Comparison of ENCODE assay signal across 1 fruit fly cellular context in genomic region chr3L:2152730-2153129, dm6.
TF ChIP-seq lines count a peak whose summit lies in the region.

No protein-coding gene starts in this region.

TF ChIP-seq in whole organism, embryonic, 481 proteins besides CTCF, POLR2A, EP300 and RAD21 (continued from another document and continues in another):
- no peak for TF ChIP-seq NfI (GFP tag; optimal IDR thresholded peaks at IDR 0.05; lab: Kevin White, UChicago)
- TF ChIP-seq row (GFP tag; IDR thresholded peaks at IDR 0.05; lab: Robert Waterston, UW): peak; percentile 28; the same call in 2 of the 3 replicates
- TF ChIP-seq CG5180 (GFP tag; optimal IDR thresholded peaks at IDR 0.05; lab: Kevin White, UChicago): peak; percentile 9
- no peak for TF ChIP-seq tup (GFP tag; optimal IDR thresholded peaks at IDR 0.05; lab: Kevin White, UChicago)
- TF ChIP-seq CoRest (tag; optimal IDR thresholded peaks at IDR 0.05; lab: Kevin White, UChicago): no peak
- TF ChIP-seq mirr (GFP tag; optimal IDR thresholded peaks at IDR 0.05; lab: Kevin White, UChicago): no peak
- 0 out of 4 replicates have a peak, but pooled peaks have one; percentile 49 for TF ChIP-seq chinmo (GFP tag; IDR thresholded peaks at IDR 0.05; lab: Robert Waterston, UW; ENCODE audit: partially characterized antibody)
- TF ChIP-seq Neu2 (GFP tag; optimal IDR thresholded peaks at IDR 0.05; lab: Kevin White, UChicago; ENCODE audit: borderline replicate concordance): no peak
- TF ChIP-seq ATbp (GFP tag; optimal IDR thresholded peaks at IDR 0.05; lab: Kevin White, UChicago): no peak
- TF ChIP-seq cato (GFP tag; optimal IDR thresholded peaks at IDR 0.05; lab: Kevin White, UChicago; ENCODE audit: borderline replicate concordance): no peak
- TF ChIP-seq chif (GFP tag; optimal IDR thresholded peaks at IDR 0.05; lab: Kevin White, UChicago): no peak
- no peak for TF ChIP-seq CG30020 (tag; optimal IDR thresholded peaks at IDR 0.05; lab: Kevin White, UChicago)
- TF ChIP-seq CG6791 (GFP tag; IDR thresholded peaks at IDR 0.05; lab: Robert Waterston, UW; ENCODE audit: partially characterized antibody): no peak
- peak; percentile 23; the same call in 1 of the 2 replicates for TF ChIP-seq CG32532 (GFP tag; IDR thresholded peaks at IDR 0.05; lab: Robert Waterston, UW)
- no peak for TF ChIP-seq Nf-YC (tag; optimal IDR thresholded peaks at IDR 0.05; lab: Kevin White, UChicago)
- no peak for TF ChIP-seq CG17912 (GFP tag; optimal IDR thresholded peaks at IDR 0.05; lab: Kevin White, UChicago)
- no peak for TF ChIP-seq ara (GFP tag; IDR thresholded peaks at IDR 0.05; lab: Robert Waterston, UW)
- TF ChIP-seq CG14965 (GFP tag; optimal IDR thresholded peaks at IDR 0.05; lab: Kevin White, UChicago; ENCODE audit: borderline replicate concordance): no peak
- TF ChIP-seq NFAT (GFP tag; IDR thresholded peaks at IDR 0.05; lab: Robert Waterston, UW): peak; percentile 17; the same call in 1 of the 2 replicates
- no peak for TF ChIP-seq mld (GFP tag; IDR thresholded peaks at IDR 0.05; lab: Robert Waterston, UW; ENCODE audit: partially characterized antibody)
- TF ChIP-seq dpn (GFP tag; optimal IDR thresholded peaks at IDR 0.05; lab: Kevin White, UChicago): peak in 1 of 2 experiments; percentile 22
- no peak for TF ChIP-seq CG7745 (tag; optimal IDR thresholded peaks at IDR 0.05; lab: Kevin White, UChicago)
- TF ChIP-seq CG4730 (GFP tag; IDR thresholded peaks at IDR 0.05; lab: Robert Waterston, UW): no peak
- no peak for TF ChIP-seq CG34224 (GFP tag; IDR thresholded peaks at IDR 0.05; lab: Robert Waterston, UW; ENCODE audit: partially characterized antibody)
- TF ChIP-seq Sry-β (GFP tag; optimal IDR thresholded peaks at IDR 0.05; lab: Kevin White, UChicago): no peak
- TF ChIP-seq CG33557 (GFP tag; optimal IDR thresholded peaks at IDR 0.05; lab: Kevin White, UChicago): no peak
- no peak for TF ChIP-seq CHES-1-like (GFP tag; optimal IDR thresholded peaks at IDR 0.05; lab: Kevin White, UChicago)
- no peak for TF ChIP-seq slbo (GFP tag; IDR thresholded peaks at IDR 0.05; lab: Robert Waterston, UW)
- TF ChIP-seq CG12299 (tag; optimal IDR thresholded peaks at IDR 0.05; lab: Kevin White, UChicago): no peak
- TF ChIP-seq Ssrp (tag; optimal IDR thresholded peaks at IDR 0.05; lab: Kevin White, UChicago): no peak
- TF ChIP-seq seq (GFP tag; IDR thresholded peaks at IDR 0.05; lab: Robert Waterston, UW): no peak
- no peak for TF ChIP-seq pho (GFP tag; optimal IDR thresholded peaks at IDR 0.05; lab: Kevin White, UChicago)
- no peak for TF ChIP-seq fu2 (GFP tag; optimal IDR thresholded peaks at IDR 0.05; lab: Kevin White, UChicago)
- no peak for TF ChIP-seq CG10431 (GFP tag; optimal IDR thresholded peaks at IDR 0.05; lab: Kevin White, UChicago)
- TF ChIP-seq fd3F (GFP tag; optimal IDR thresholded peaks at IDR 0.05; lab: Kevin White, UChicago): no peak
- TF ChIP-seq CG13894 (tag; optimal IDR thresholded peaks at IDR 0.05; lab: Kevin White, UChicago): no peak
- peak; percentile 50; the same call in 1 of the 3 replicates for TF ChIP-seq ci (GFP tag; IDR thresholded peaks at IDR 0.05; lab: Robert Waterston, UW)
- TF ChIP-seq pum (GFP tag; optimal IDR thresholded peaks at IDR 0.05; lab: Kevin White, UChicago): no peak
- TF ChIP-seq H2.0 (GFP tag; IDR thresholded peaks at IDR 0.05; lab: Robert Waterston, UW): no peak
- no peak for TF ChIP-seq p53 (GFP tag; optimal IDR thresholded peaks at IDR 0.05; lab: Kevin White, UChicago)
- TF ChIP-seq z (GFP tag; IDR thresholded peaks at IDR 0.05; lab: Robert Waterston, UW): peak; percentile 69; the same call in 1 of the 3 replicates
- no peak for TF ChIP-seq exex (tag; optimal IDR thresholded peaks at IDR 0.05; lab: Kevin White, UChicago)
- TF ChIP-seq CG13123 (GFP tag; optimal IDR thresholded peaks at IDR 0.05; lab: Kevin White, UChicago): no peak
- no peak for TF ChIP-seq Gug (GFP tag; IDR thresholded peaks at IDR 0.05; lab: Robert Waterston, UW)
- TF ChIP-seq ap (GFP tag; IDR thresholded peaks at IDR 0.05; lab: Robert Waterston, UW): no peak
- no peak for TF ChIP-seq Hsf (GFP tag; optimal IDR thresholded peaks at IDR 0.05; lab: Kevin White, UChicago)
- TF ChIP-seq phol (tag; optimal IDR thresholded peaks at IDR 0.05; lab: Kevin White, UChicago): no peak
- no peak for TF ChIP-seq CG10267 (tag; optimal IDR thresholded peaks at IDR 0.05; lab: Kevin White, UChicago)
- TF ChIP-seq dmrt11E (tag; optimal IDR thresholded peaks at IDR 0.05; lab: Kevin White, UChicago): no peak
- no peak for TF ChIP-seq bab2 (GFP tag; optimal IDR thresholded peaks at IDR 0.05; lab: Kevin White, UChicago)
- TF ChIP-seq Jarid2 (GFP tag; optimal IDR thresholded peaks at IDR 0.05; lab: Kevin White, UChicago): no peak
- TF ChIP-seq MTF-1 (GFP tag; optimal IDR thresholded peaks at IDR 0.05; lab: Kevin White, UChicago; ENCODE audit: borderline replicate concordance): no peak
- no peak for TF ChIP-seq CG12236 (GFP tag; optimal IDR thresholded peaks at IDR 0.05; lab: Kevin White, UChicago)
- TF ChIP-seq bsh (GFP tag; optimal IDR thresholded peaks at IDR 0.05; lab: Kevin White, UChicago): peak in 1 of 2 experiments; percentile 6
- no peak for TF ChIP-seq CG11398 (GFP tag; optimal IDR thresholded peaks at IDR 0.05; lab: Kevin White, UChicago)
- no peak for TF ChIP-seq CG6854 (GFP tag; optimal IDR thresholded peaks at IDR 0.05; lab: Kevin White, UChicago)
- TF ChIP-seq Aef1 (GFP tag; IDR thresholded peaks at IDR 0.05; lab: Robert Waterston, UW): 0 out of 3 replicates have a peak, but pooled peaks have one; percentile 9
- no peak for TF ChIP-seq CG8089 (GFP tag; optimal IDR thresholded peaks at IDR 0.05; lab: Kevin White, UChicago)
- TF ChIP-seq Blimp-1 (GFP tag; optimal IDR thresholded peaks at IDR 0.05; lab: Kevin White, UChicago): peak; percentile 10
- TF ChIP-seq pfk (GFP tag; optimal IDR thresholded peaks at IDR 0.05; lab: Kevin White, UChicago): no peak
- no peak for TF ChIP-seq lov (optimal IDR thresholded peaks at IDR 0.05; lab: Kevin White, UChicago)
- TF ChIP-seq lov (GFP tag; IDR thresholded peaks at IDR 0.05; lab: Robert Waterston, UW): no peak
- TF ChIP-seq Dip2 (GFP tag; IDR thresholded peaks at IDR 0.05; lab: Robert Waterston, UW): no peak
- TF ChIP-seq Oaz (GFP tag; IDR thresholded peaks at IDR 0.05; lab: Robert Waterston, UW): no peak
- TF ChIP-seq CG4404 (GFP tag; IDR thresholded peaks at IDR 0.05; lab: Robert Waterston, UW): no peak
- no peak for TF ChIP-seq chm (GFP tag; IDR thresholded peaks at IDR 0.05; lab: Robert Waterston, UW)
- no peak for TF ChIP-seq ken (GFP tag; IDR thresholded peaks at IDR 0.05; lab: Robert Waterston, UW)
- no peak for TF ChIP-seq Poxn (GFP tag; IDR thresholded peaks at IDR 0.05; lab: Robert Waterston, UW)
- TF ChIP-seq CG14667 (GFP tag; IDR thresholded peaks at IDR 0.05; lab: Robert Waterston, UW): no peak
- peak; percentile 5; the same call in 1 of the 3 replicates for TF ChIP-seq dysf (GFP tag; IDR thresholded peaks at IDR 0.05; lab: Robert Waterston, UW)
- no peak for TF ChIP-seq Fer2 (tag; optimal IDR thresholded peaks at IDR 0.05; lab: Kevin White, UChicago)
- no peak for TF ChIP-seq her (GFP tag; optimal IDR thresholded peaks at IDR 0.05; lab: Kevin White, UChicago)
- no peak for TF ChIP-seq oc (tag; optimal IDR thresholded peaks at IDR 0.05; lab: Kevin White, UChicago)
- TF ChIP-seq CG18262 (tag; optimal IDR thresholded peaks at IDR 0.05; lab: Kevin White, UChicago): no peak
- TF ChIP-seq HmgD (GFP tag; optimal IDR thresholded peaks at IDR 0.05; lab: Kevin White, UChicago): no peak
- TF ChIP-seq CG3838 (GFP tag; optimal IDR thresholded peaks at IDR 0.05; lab: Kevin White, UChicago): no peak
- TF ChIP-seq hkb (optimal IDR thresholded peaks at IDR 0.05; lab: Kevin White, UChicago): no peak
- peak; percentile 39; the same call in 1 of the 2 replicates for TF ChIP-seq hkb (GFP tag; IDR thresholded peaks at IDR 0.05; lab: Robert Waterston, UW)
- no peak for TF ChIP-seq CG10321 (GFP tag; IDR thresholded peaks at IDR 0.05; lab: Robert Waterston, UW)
- no peak for TF ChIP-seq run (tag; optimal IDR thresholded peaks at IDR 0.05; lab: Kevin White, UChicago)
- no peak for TF ChIP-seq CG2116 (GFP tag; optimal IDR thresholded peaks at IDR 0.05; lab: Kevin White, UChicago)
- TF ChIP-seq CG2889 (GFP tag; IDR thresholded peaks at IDR 0.05; lab: Robert Waterston, UW): no peak
- no peak for TF ChIP-seq CrebB (tag; optimal IDR thresholded peaks at IDR 0.05; lab: Kevin White, UChicago)
- no peak for TF ChIP-seq Trl (optimal IDR thresholded peaks at IDR 0.05; lab: Kevin White, UChicago)
- no peak for TF ChIP-seq Trl (GFP tag; optimal IDR thresholded peaks at IDR 0.05; lab: Kevin White, UChicago)
- TF ChIP-seq pros (GFP tag; optimal IDR thresholded peaks at IDR 0.05; lab: Kevin White, UChicago): no peak
- TF ChIP-seq CG14860 (GFP tag; IDR thresholded peaks at IDR 0.05; lab: Robert Waterston, UW; ENCODE audit: partially characterized antibody): no peak
- no peak for TF ChIP-seq zfh2 (GFP tag; optimal IDR thresholded peaks at IDR 0.05; lab: Kevin White, UChicago)
- no peak for TF ChIP-seq tx (GFP tag; optimal IDR thresholded peaks at IDR 0.05; lab: Kevin White, UChicago)
- TF ChIP-seq CG2199 (GFP tag; IDR thresholded peaks at IDR 0.05; lab: Robert Waterston, UW): no peak
- TF ChIP-seq CG12391 (tag; optimal IDR thresholded peaks at IDR 0.05; lab: Kevin White, UChicago): no peak
- no peak for TF ChIP-seq unc-4 (GFP tag; IDR thresholded peaks at IDR 0.05; lab: Robert Waterston, UW; ENCODE audit: partially characterized antibody)
- TF ChIP-seq CG6254 (GFP tag; optimal IDR thresholded peaks at IDR 0.05; lab: Kevin White, UChicago): no peak
- no peak for TF ChIP-seq zen2 (GFP tag; IDR thresholded peaks at IDR 0.05; lab: Robert Waterston, UW; ENCODE audit: partially characterized antibody)
- no peak for TF ChIP-seq sna (GFP tag; IDR thresholded peaks at IDR 0.05; lab: Robert Waterston, UW; ENCODE audit: partially characterized antibody)
- TF ChIP-seq CG33213 (GFP tag; optimal IDR thresholded peaks at IDR 0.05; lab: Kevin White, UChicago): no peak
- no peak for TF ChIP-seq kni (GFP tag; optimal IDR thresholded peaks at IDR 0.05; lab: Kevin White, UChicago)
- TF ChIP-seq CG42726 (GFP tag; IDR thresholded peaks at IDR 0.05; lab: Robert Waterston, UW; ENCODE audit: partially characterized antibody): no peak
- no peak for TF ChIP-seq Mes4 (GFP tag; optimal IDR thresholded peaks at IDR 0.05; lab: Kevin White, UChicago)
- TF ChIP-seq Hmr (GFP tag; optimal IDR thresholded peaks at IDR 0.05; lab: Kevin White, UChicago): no peak
- no peak for TF ChIP-seq CkIIα-i1 (GFP tag; IDR thresholded peaks at IDR 0.05; lab: Robert Waterston, UW)
- TF ChIP-seq Med (GFP tag; lab: Kevin White, UChicago): peak; percentile 84
- peak; percentile 16; the same call in 1 of the 3 replicates for TF ChIP-seq otp (GFP tag; IDR thresholded peaks at IDR 0.05; lab: Robert Waterston, UW)
- TF ChIP-seq CG30403 (GFP tag; optimal IDR thresholded peaks at IDR 0.05; lab: Kevin White, UChicago): peak; percentile 2
- TF ChIP-seq cas (GFP tag; IDR thresholded peaks at IDR 0.05; lab: Robert Waterston, UW): no peak
- no peak for TF ChIP-seq CG8924 (tag; optimal IDR thresholded peaks at IDR 0.05; lab: Kevin White, UChicago)
- no peak for TF ChIP-seq abd-A (tag; optimal IDR thresholded peaks at IDR 0.05; lab: Kevin White, UChicago)
- TF ChIP-seq slou (GFP tag; optimal IDR thresholded peaks at IDR 0.05; lab: Kevin White, UChicago): no peak
- no peak for TF ChIP-seq CG11504 (tag; optimal IDR thresholded peaks at IDR 0.05; lab: Kevin White, UChicago)
- TF ChIP-seq Sox102F (GFP tag; optimal IDR thresholded peaks at IDR 0.05; lab: Kevin White, UChicago): peak; percentile 35
- TF ChIP-seq Lim3 (GFP tag; IDR thresholded peaks at IDR 0.05; lab: Robert Waterston, UW): no peak
- no peak for TF ChIP-seq sima (GFP tag; optimal IDR thresholded peaks at IDR 0.05; lab: Kevin White, UChicago)
- TF ChIP-seq CG17802 (tag; optimal IDR thresholded peaks at IDR 0.05; lab: Kevin White, UChicago): no peak
- TF ChIP-seq rib (GFP tag; IDR thresholded peaks at IDR 0.05; lab: Robert Waterston, UW): no peak
- no peak for TF ChIP-seq repo (GFP tag; optimal IDR thresholded peaks at IDR 0.05; lab: Kevin White, UChicago)
- TF ChIP-seq ham (GFP tag; IDR thresholded peaks at IDR 0.05; lab: Robert Waterston, UW): no peak
- no peak for TF ChIP-seq Fer1 (GFP tag; optimal IDR thresholded peaks at IDR 0.05; lab: Kevin White, UChicago)
- peak; percentile 8 for TF ChIP-seq gem (tag; optimal IDR thresholded peaks at IDR 0.05; lab: Kevin White, UChicago)
- no peak for TF ChIP-seq CG14441 (GFP tag; IDR thresholded peaks at IDR 0.05; lab: Robert Waterston, UW)
- no peak for TF ChIP-seq CG9797 (GFP tag; optimal IDR thresholded peaks at IDR 0.05; lab: Kevin White, UChicago)
- no peak for TF ChIP-seq CG7556 (GFP tag; optimal IDR thresholded peaks at IDR 0.05; lab: Kevin White, UChicago)
- no peak for TF ChIP-seq CG11085 (GFP tag; IDR thresholded peaks at IDR 0.05; lab: Robert Waterston, UW)
- no peak for TF ChIP-seq fd102C (GFP tag; optimal IDR thresholded peaks at IDR 0.05; lab: Kevin White, UChicago)
- TF ChIP-seq usp (GFP tag; optimal IDR thresholded peaks at IDR 0.05; lab: Kevin White, UChicago): no peak
- no peak for TF ChIP-seq gcm2 (GFP tag; optimal IDR thresholded peaks at IDR 0.05; lab: Kevin White, UChicago)
- peak; percentile 7; the same call in 1 of the 2 replicates for TF ChIP-seq HLH3B (GFP tag; IDR thresholded peaks at IDR 0.05; lab: Robert Waterston, UW)
- TF ChIP-seq twi (tag; optimal IDR thresholded peaks at IDR 0.05; lab: Kevin White, UChicago): no peak
- no peak for TF ChIP-seq slp2 (GFP tag; optimal IDR thresholded peaks at IDR 0.05; lab: Kevin White, UChicago)
- TF ChIP-seq CG1529 (GFP tag; optimal IDR thresholded peaks at IDR 0.05; lab: Kevin White, UChicago): no peak
- TF ChIP-seq CG2875 (GFP tag; optimal IDR thresholded peaks at IDR 0.05; lab: Kevin White, UChicago): no peak
- no peak for TF ChIP-seq lola (GFP tag; optimal IDR thresholded peaks at IDR 0.05; lab: Kevin White, UChicago)
- TF ChIP-seq Hey (tag; optimal IDR thresholded peaks at IDR 0.05; lab: Kevin White, UChicago): no peak
- no peak for TF ChIP-seq Dp (GFP tag; optimal IDR thresholded peaks at IDR 0.05; lab: Kevin White, UChicago)
- no peak for TF ChIP-seq gsb-n (tag; optimal IDR thresholded peaks at IDR 0.05; lab: Kevin White, UChicago)
- TF ChIP-seq ind (GFP tag; optimal IDR thresholded peaks at IDR 0.05; lab: Kevin White, UChicago): no peak
- no peak for TF ChIP-seq Antp (GFP tag; optimal IDR thresholded peaks at IDR 0.05; lab: Kevin White, UChicago)
- TF ChIP-seq emc (GFP tag; optimal IDR thresholded peaks at IDR 0.05; lab: Kevin White, UChicago): no peak
